Worm (Caenorhabditis elegans) whole organism, late embryonic: Measurements from ENCODE around the gene F17C11.13.

Source experiments
- C08G9.2 ChIP-seq: sonication (generic microtip); optimal IDR thresholded peaks from 2 replicates; lab custom pipeline; 2016; ENCODE audit warnings: mild to moderate bottlenecking, missing genetic modification characterization, moderate library complexity, missing compliant biosample characterization
- C38D4.7 ChIP-seq: fragments of 200-800 bp; sonication (Bioruptor generic); optimal IDR thresholded peaks from 2 replicates; lab custom pipeline; 2018; ENCODE audit warnings: mild to moderate bottlenecking, missing genetic modification characterization, moderate library complexity, missing compliant biosample characterization
- F13H6.1 ChIP-seq: sonication (generic microtip); optimal IDR thresholded peaks from 2 replicates; lab custom pipeline; 2016; ENCODE audit warnings: missing genetic modification characterization, missing compliant biosample characterization
- K02D7.2 ChIP-seq: sonication (generic microtip); optimal IDR thresholded peaks from 2 replicates; lab custom pipeline; 2017; ENCODE audit warnings: mild to moderate bottlenecking, missing genetic modification characterization, missing compliant biosample characterization
- K09A11.1 ChIP-seq: sonication (generic microtip); optimal IDR thresholded peaks from 2 replicates; lab custom pipeline; 2017; ENCODE audit warnings: antibody characterized with exemption, mild to moderate bottlenecking, missing genetic modification characterization, missing compliant biosample characterization; ENCODE audit not compliant: insufficient read depth
- Y22D7AL.16 ChIP-seq: sonication (generic microtip); optimal IDR thresholded peaks from 2 replicates; lab custom pipeline; 2016; ENCODE audit warnings: missing genetic modification characterization, missing compliant biosample characterization
- ama-1 ChIP-seq: fragments of 150-350 bp; optimal IDR thresholded peaks from 2 replicates; lab custom pipeline; 2014
- ceh-14 ChIP-seq: sonication (generic microtip); optimal IDR thresholded peaks from 2 replicates; lab custom pipeline; 2016; ENCODE audit warnings: missing genotype, missing genetic modification characterization, missing compliant biosample characterization
- ceh-2 ChIP-seq: sonication (generic microtip); optimal IDR thresholded peaks from 2 replicates; lab custom pipeline; 2016; ENCODE audit warnings: missing genotype, missing genetic modification characterization, missing compliant biosample characterization
- ceh-24 ChIP-seq: sonication (generic microtip); optimal IDR thresholded peaks from 2 replicates; lab custom pipeline; 2016; ENCODE audit warnings: mild to moderate bottlenecking, missing genetic modification characterization, missing compliant biosample characterization
- ceh-30 ChIP-seq: fragments of 150-350 bp; optimal IDR thresholded peaks from 2 replicates; lab custom pipeline; 2014; ENCODE audit warnings: missing biosample characterization, missing genetic modification characterization
- ceh-34 ChIP-seq: sonication (generic microtip); optimal IDR thresholded peaks from 2 replicates; lab custom pipeline; 2016; ENCODE audit warnings: mild to moderate bottlenecking, missing genetic modification characterization, missing compliant biosample characterization
- ceh-45 ChIP-seq: fragments of 200-800 bp; sonication (Bioruptor generic); IDR thresholded peaks from 2 replicates; pipeline ENCODE4 v1.3.6; 2022; ENCODE audit warnings: missing genetic modification reagents, missing genetic modification characterization, missing compliant biosample characterization
- ceh-48 ChIP-seq: sonication (generic microtip); optimal IDR thresholded peaks from 2 replicates; lab custom pipeline; 2016; ENCODE audit warnings: missing genetic modification characterization, inconsistent platforms, missing compliant biosample characterization
- ceh-9 ChIP-seq: sonication (generic microtip); optimal IDR thresholded peaks from 2 replicates; lab custom pipeline; 2016; ENCODE audit warnings: mild to moderate bottlenecking, missing genetic modification characterization, inconsistent platforms, missing compliant biosample characterization
- che-1 ChIP-seq: sonication (generic microtip); optimal IDR thresholded peaks from 2 replicates; lab custom pipeline; 2016; ENCODE audit warnings: mild to moderate bottlenecking, missing genetic modification characterization, missing compliant biosample characterization
- elt-2 ChIP-seq: sonication (generic microtip); optimal IDR thresholded peaks from 2 replicates; lab custom pipeline; 2016; ENCODE audit warnings: missing genetic modification reagents, missing genetic modification characterization, missing compliant biosample characterization
- ets-4 ChIP-seq: sonication (generic microtip); optimal IDR thresholded peaks from 2 replicates; lab custom pipeline; 2016; ENCODE audit warnings: missing genetic modification characterization, missing compliant biosample characterization
- eyg-1 ChIP-seq: sonication (generic microtip); optimal IDR thresholded peaks from 2 replicates; lab custom pipeline; 2016; ENCODE audit warnings: missing genotype, missing genetic modification characterization, missing compliant biosample characterization
- fax-1 ChIP-seq: sonication (generic microtip); optimal IDR thresholded peaks from 2 replicates; lab custom pipeline; 2016; ENCODE audit warnings: missing genotype, missing genetic modification characterization, missing compliant biosample characterization
- fkh-6 ChIP-seq: sonication (generic microtip); optimal IDR thresholded peaks from 2 replicates; lab custom pipeline; 2016; ENCODE audit warnings: missing genetic modification characterization, missing compliant biosample characterization
- hlh-13 ChIP-seq: fragments of 200-800 bp; sonication (Bioruptor generic); optimal IDR thresholded peaks from 2 replicates; lab custom pipeline; 2018; ENCODE audit warnings: mild to moderate bottlenecking, missing genetic modification characterization, missing compliant biosample characterization
- hlh-15 ChIP-seq: sonication (generic microtip); optimal IDR thresholded peaks from 2 replicates; lab custom pipeline; 2016; ENCODE audit warnings: missing genetic modification characterization, missing compliant biosample characterization
- hlh-30 ChIP-seq: sonication (generic microtip); optimal IDR thresholded peaks from 2 replicates; lab custom pipeline; 2017; ENCODE audit warnings: antibody characterized with exemption, missing genetic modification characterization, missing compliant biosample characterization; ENCODE audit not compliant: insufficient read depth
- hlh-6 ChIP-seq: sonication (generic microtip); optimal IDR thresholded peaks from 2 replicates; lab custom pipeline; 2016; ENCODE audit warnings: missing genotype, missing genetic modification characterization, missing compliant biosample characterization
- lim-6 ChIP-seq: sonication (generic microtip); optimal IDR thresholded peaks from 2 replicates; lab custom pipeline; 2016; ENCODE audit warnings: missing genetic modification characterization, missing compliant biosample characterization
- mec-3 ChIP-seq: sonication (generic microtip); optimal IDR thresholded peaks from 2 replicates; lab custom pipeline; 2016; ENCODE audit warnings: borderline replicate concordance, missing genetic modification characterization, missing compliant biosample characterization
- nfya-1 ChIP-seq: sonication (generic microtip); optimal IDR thresholded peaks from 2 replicates; lab custom pipeline; 2017; ENCODE audit warnings: missing genetic modification characterization, mild to moderate bottlenecking, missing compliant biosample characterization, antibody characterized with exemption, moderate library complexity
- nhr-11 ChIP-seq: fragments of 150-350 bp; optimal IDR thresholded peaks from 2 replicates; lab custom pipeline; 2014; ENCODE audit warnings: missing biosample characterization, missing genetic modification characterization
- npax-4 ChIP-seq: sonication (generic microtip); optimal IDR thresholded peaks from 2 replicates; lab custom pipeline; 2016; ENCODE audit warnings: missing genetic modification characterization, missing compliant biosample characterization
- odd-2 ChIP-seq: sonication (generic microtip); optimal IDR thresholded peaks from 2 replicates; lab custom pipeline; 2017; ENCODE audit warnings: antibody characterized with exemption, mild to moderate bottlenecking, missing genetic modification characterization, missing compliant biosample characterization
- pag-3 ChIP-seq: sonication (generic microtip); optimal IDR thresholded peaks from 2 replicates; lab custom pipeline; 2016; ENCODE audit warnings: missing compliant biosample characterization, missing genetic modification characterization, borderline replicate concordance
- pha-4 ChIP-seq: fragments of 150-350 bp; optimal IDR thresholded peaks from 2 replicates; lab custom pipeline; 2018; ENCODE audit warnings: missing biosample characterization, missing genetic modification reagents, missing genetic modification characterization
- pros-1 ChIP-seq: fragments of 150-350 bp; optimal IDR thresholded peaks from 2 replicates; lab custom pipeline; 2014; ENCODE audit warnings: missing biosample characterization, missing genetic modification reagents, missing genetic modification characterization
- rnt-1 ChIP-seq: sonication (generic microtip); optimal IDR thresholded peaks from 2 replicates; lab custom pipeline; 2016; ENCODE audit warnings: missing genetic modification characterization, missing compliant biosample characterization
- sdc-2 ChIP-seq: sonication (generic microtip); optimal IDR thresholded peaks from 2 replicates; lab custom pipeline; 2016; ENCODE audit warnings: missing genotype, missing genetic modification characterization, missing compliant biosample characterization
- sox-2 ChIP-seq: fragments of 200-800 bp; sonication (Bioruptor generic); IDR thresholded peaks from 2 replicates; pipeline ENCODE4 v1.3.6; 2022; ENCODE audit warnings: missing genetic modification reagents, missing genetic modification characterization, missing compliant biosample characterization
- syd-9 ChIP-seq: sonication (generic microtip); optimal IDR thresholded peaks from 2 replicates; lab custom pipeline; 2016; ENCODE audit warnings: mild to moderate bottlenecking, missing genetic modification characterization, moderate library complexity, missing compliant biosample characterization
- tbx-2 ChIP-seq: sonication (generic microtip); optimal IDR thresholded peaks from 2 replicates; lab custom pipeline; 2016; ENCODE audit warnings: missing genetic modification characterization, missing compliant biosample characterization
- ttx-3 ChIP-seq: sonication (generic microtip); optimal IDR thresholded peaks from 2 replicates; lab custom pipeline; 2016; ENCODE audit warnings: missing genetic modification reagents, missing genetic modification characterization, missing compliant biosample characterization
- unc-3 ChIP-seq, 2 experiments: fragments of 200-800 bp in 1 of 2; sonication (Bioruptor generic) in 1 of 2; sonication (generic microtip) in 1 of 2; conservative IDR thresholded peaks in 1 of 2; optimal IDR thresholded peaks in 1 of 2; 2 replicates each; pipeline versions ENCODE4 v1.3.6 to Lab custom; 2016 to 2022; ENCODE audit warnings: missing compliant biosample characterization in 2 of 2, missing genetic modification characterization in 2 of 2, missing genetic modification reagents in 1 of 2
- unc-86 ChIP-seq: sonication (generic microtip); optimal IDR thresholded peaks from 2 replicates; lab custom pipeline; 2016; ENCODE audit warnings: missing genetic modification characterization, missing compliant biosample characterization
- ztf-16 ChIP-seq: sonication (generic microtip); optimal IDR thresholded peaks from 2 replicates; lab custom pipeline; 2017; ENCODE audit warnings: missing genetic modification characterization, missing compliant biosample characterization

The F17C11.13 gene

DNA sequence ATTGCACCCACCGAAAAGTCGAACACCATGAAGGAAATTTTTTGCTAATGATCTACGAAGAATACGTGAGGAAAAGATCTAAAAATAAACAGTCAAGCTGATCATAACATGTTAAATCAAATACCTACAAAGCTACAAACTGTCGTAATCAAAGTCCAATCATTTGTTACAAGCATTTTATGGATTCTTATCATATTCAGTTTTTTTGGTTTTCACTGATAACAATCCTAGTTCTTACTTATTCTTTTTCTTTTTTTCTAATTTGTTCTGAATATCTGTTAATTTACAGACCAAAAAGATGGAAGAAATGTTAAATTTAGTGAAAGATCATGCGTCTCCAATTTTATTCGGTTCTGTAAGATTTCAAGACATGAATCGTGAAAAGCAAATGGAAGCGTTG is 891 bp upstream of the F17C11.13 start, which contains the start of gene F17C11.6:
Gene F17C11.6, plus strand, starts transcription at position 290 of the 400 bp plus-strand sequence.
- no peak for TF ChIP-seq fax-1
- TF ChIP-seq hlh-13 (GFP tag; lab: Kevin White, UChicago), result no peak
- TF ChIP-seq hlh-15 (tag; lab: Kevin White, UChicago), result no peak
- TF ChIP-seq ceh-48 (tag; lab: Kevin White, UChicago), result no peak
- TF ChIP-seq ceh-9, result no peak
- no peak for TF ChIP-seq fkh-6 (tag; lab: Kevin White, UChicago)
- TF ChIP-seq pros-1, result no peak
- TF ChIP-seq K02D7.2 (tag; lab: Kevin White, UChicago), result no peak

DNA sequence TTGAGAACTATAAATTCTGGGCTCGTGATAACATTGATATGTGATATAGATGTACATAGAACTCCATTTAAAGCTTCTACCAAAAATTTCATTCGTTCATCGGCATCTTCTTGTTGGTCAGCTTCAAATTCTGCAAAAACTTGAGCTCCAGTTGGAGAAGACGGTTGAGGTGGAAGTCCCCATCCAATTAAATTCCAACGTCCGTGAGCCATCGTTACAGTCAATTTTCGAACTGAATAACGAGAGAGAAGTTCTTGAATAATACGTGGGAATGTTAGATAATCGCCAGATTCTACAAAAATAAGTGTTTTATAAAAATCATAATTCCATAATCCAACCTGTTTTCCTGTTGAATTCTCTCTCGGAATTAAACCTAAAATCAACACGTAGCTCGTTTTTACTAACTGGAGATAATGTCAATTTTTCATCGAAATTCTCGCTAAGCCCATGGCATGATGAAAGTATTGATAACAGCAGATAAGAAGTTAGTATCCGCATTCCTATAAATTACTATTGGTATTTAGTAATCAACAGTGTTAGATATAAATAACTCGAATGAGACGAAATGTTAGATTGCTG is 2.7 kb downstream of the F17C11.13 start, which contains the start of gene pigt-1:
Gene pigt-1, minus strand, starts transcription at position 500 of the 579 bp plus-strand sequence.
- TF ChIP-seq nhr-11 (tag; lab: Kevin White, UChicago) (no peak), K09A11.1 (tag; lab: Kevin White, UChicago) (no peak), nfya-1 (tag; lab: Kevin White, UChicago) (no peak), K02D7.2 (tag; lab: Kevin White, UChicago) (no peak), ceh-45 (GFP tag; lab: Robert Waterston, UW) (no peak), odd-2 (tag; lab: Kevin White, UChicago) (no peak), sox-2 (no peak), ztf-16 (tag; lab: Kevin White, UChicago) (no peak), C08G9.2 (no peak), pha-4 (tag; lab: Kevin White, UChicago) (no peak), C38D4.7 (GFP tag; lab: Kevin White, UChicago) (no peak), syd-9 (no peak), ceh-30 (tag; lab: Kevin White, UChicago) (no peak), Y22D7AL.16 (tag; lab: Kevin White, UChicago) (no peak), hlh-30 (tag; lab: Kevin White, UChicago) (no peak), che-1 (tag; lab: Kevin White, UChicago) (no peak), ceh-24 (tag; lab: Kevin White, UChicago) (no peak), ceh-2 (no peak), pag-3 (tag; lab: Kevin White, UChicago) (no peak), ama-1 (lab: Kevin White, UChicago) (no peak)

DNA sequence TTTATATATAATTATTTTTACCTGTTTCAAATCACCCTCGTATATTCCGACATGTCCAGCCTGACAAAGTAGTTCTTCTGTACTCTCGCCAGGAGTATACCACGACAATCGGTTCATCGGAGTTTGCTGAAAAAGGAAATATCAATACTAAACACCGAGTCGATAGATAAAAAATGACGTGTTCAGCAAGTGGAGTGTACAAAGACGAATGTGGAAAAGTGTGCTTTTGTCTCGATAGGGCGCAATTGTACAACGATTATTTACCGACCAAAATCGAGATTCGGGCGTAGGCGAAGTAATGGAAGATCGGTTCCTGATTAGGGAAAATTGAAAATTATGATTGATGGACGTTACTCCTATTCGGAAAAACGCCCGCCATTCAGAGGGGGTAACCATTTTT is 4.8 kb downstream of the F17C11.13 start, which contains the start of gene vps-36:
Gene vps-36, minus strand, starts transcription at position 126 of the 400 bp plus-strand sequence.
- TF ChIP-seq ama-1 (lab: Kevin White, UChicago), result no peak
- peak; percentile 14 for TF ChIP-seq elt-2
- no peak for TF ChIP-seq hlh-13 (GFP tag; lab: Kevin White, UChicago)

DNA sequence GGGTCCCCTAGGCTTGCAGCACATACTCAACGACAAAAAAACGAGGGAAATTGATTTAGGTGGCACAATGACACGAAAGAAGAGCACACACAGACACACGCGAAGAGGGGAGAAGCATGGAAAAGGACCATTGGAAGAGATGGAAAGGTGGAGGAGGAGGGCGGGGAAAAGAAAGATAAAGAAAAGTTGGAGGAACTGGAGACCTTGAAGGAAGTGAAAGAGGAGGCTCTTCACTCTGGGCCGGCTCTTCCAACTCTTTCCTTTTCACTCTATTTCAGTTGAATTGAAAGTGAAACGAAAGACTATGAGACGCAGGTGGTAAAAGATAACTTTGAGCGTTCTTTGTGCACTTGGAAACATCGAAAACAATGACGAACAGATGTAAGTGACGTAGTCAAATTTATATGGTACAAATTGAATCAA is 5.7 kb downstream of the F17C11.13 start:
- TF ChIP-seq unc-86 (tag; lab: Kevin White, UChicago), result no peak
- TF ChIP-seq F13H6.1 (tag; lab: Kevin White, UChicago), result no peak
- peak; percentile 27 for TF ChIP-seq fax-1
- peak; percentile 49 for TF ChIP-seq mec-3 (tag; lab: Kevin White, UChicago)
- TF ChIP-seq lim-6 (tag; lab: Kevin White, UChicago), result no peak
- TF ChIP-seq odd-2 (tag; lab: Kevin White, UChicago), result no peak
- TF ChIP-seq ceh-34 (tag; lab: Kevin White, UChicago), result peak; percentile 44
- TF ChIP-seq ets-4 (tag; lab: Kevin White, UChicago), result no peak
- peak; percentile 1 for TF ChIP-seq nfya-1 (tag; lab: Kevin White, UChicago)
- TF ChIP-seq tbx-2 (tag; lab: Kevin White, UChicago), result peak; percentile 48
- TF ChIP-seq sdc-2 (tag; lab: Kevin White, UChicago), result no peak
- TF ChIP-seq rnt-1 (tag; lab: Kevin White, UChicago), result peak; percentile 48
- no peak for TF ChIP-seq hlh-13 (GFP tag; lab: Kevin White, UChicago)
- TF ChIP-seq ttx-3 (tag; lab: Kevin White, UChicago), result no peak
- no peak for TF ChIP-seq K09A11.1 (tag; lab: Kevin White, UChicago)
- no peak for TF ChIP-seq C38D4.7 (GFP tag; lab: Kevin White, UChicago)
- TF ChIP-seq hlh-30 (tag; lab: Kevin White, UChicago), result no peak
- TF ChIP-seq npax-4 (tag; lab: Kevin White, UChicago), result no peak
- TF ChIP-seq che-1 (tag; lab: Kevin White, UChicago), result no peak
- TF ChIP-seq elt-2, result no peak
- TF ChIP-seq ceh-14 (tag; lab: Kevin White, UChicago), result peak; percentile 75
- TF ChIP-seq K02D7.2 (tag; lab: Kevin White, UChicago), result no peak
- no peak for TF ChIP-seq unc-3 (GFP tag; conservative IDR thresholded peaks at IDR 0.05; lab: Robert Waterston, UW)
- no peak for TF ChIP-seq unc-3 (tag; optimal IDR thresholded peaks at IDR 0.05; lab: Kevin White, UChicago)
- TF ChIP-seq eyg-1, result no peak
- TF ChIP-seq ceh-48 (tag; lab: Kevin White, UChicago), result no peak
- no peak for TF ChIP-seq hlh-6 (tag; lab: Kevin White, UChicago)
- peak; percentile 22 for TF ChIP-seq C08G9.2
